Worm (Caenorhabditis elegans): ENCODE results near the gene lis-1.

DNA sequence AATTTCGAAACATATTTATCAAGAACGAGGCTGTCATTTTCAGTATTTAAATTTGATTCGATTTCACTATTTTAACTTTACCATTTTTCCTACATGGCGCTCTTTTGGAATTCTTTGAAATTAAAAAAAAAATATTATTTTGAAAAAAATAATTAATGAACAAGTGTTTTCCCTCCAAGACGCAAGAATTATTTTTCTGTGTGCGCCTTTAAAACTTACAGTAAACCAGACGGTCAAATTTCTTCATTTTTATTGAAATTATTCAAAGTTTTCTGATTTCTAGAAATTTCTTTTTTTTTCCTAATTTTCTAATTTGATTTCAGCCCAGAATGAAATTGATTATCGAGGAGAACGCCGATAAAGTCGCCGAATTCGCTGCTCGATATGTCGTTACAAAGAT lies 12.6 kb upstream of the lis-1 start, which contains the start of gene T03F6.3:
- no peak for TF ChIP-seq nhr-11 (tag; optimal IDR thresholded peaks at IDR 0.05)
- TF ChIP-seq elt-1 (tag; optimal IDR thresholded peaks at IDR 0.05), result no peak
- no peak for TF ChIP-seq egl-27 (tag; optimal IDR thresholded peaks at IDR 0.05)
- no peak for TF ChIP-seq nhr-28 (tag; optimal IDR thresholded peaks at IDR 0.05)
- TF ChIP-seq nhr-43 (tag; optimal IDR thresholded peaks at IDR 0.05; ENCODE audit: poor library complexity, severe bottlenecking), result no peak
- no peak for TF ChIP-seq nfya-1 (tag; optimal IDR thresholded peaks at IDR 0.05; ENCODE audit: insufficient read depth)
- TF ChIP-seq tbx-2 (tag; optimal IDR thresholded peaks at IDR 0.05), result no peak
- no peak for TF ChIP-seq nhr-25 (tag; optimal IDR thresholded peaks at IDR 0.05)
- TF ChIP-seq nhr-76 (tag; optimal IDR thresholded peaks at IDR 0.05), result no peak
- TF ChIP-seq ceh-82 (tag; optimal IDR thresholded peaks at IDR 0.05), result no peak
- TF ChIP-seq snpc-4 (tag; optimal IDR thresholded peaks at IDR 0.05), result no peak
- no peak for TF ChIP-seq pqm-1 (tag; optimal IDR thresholded peaks at IDR 0.05)
